Worm (Caenorhabditis elegans) whole organism, young adult: ENCODE measurements around the gene ndua-8.

Experiments
- C06A6.2 ChIP-seq: fragments of 200-800 bp; sonication (Bioruptor generic); conservative IDR thresholded peaks from 2 replicates; pipeline ENCODE4 v1.3.6; 2022; ENCODE audit warnings: missing genetic modification characterization, missing compliant biosample characterization
- F10E7.11 ChIP-seq: sonication (generic microtip); optimal IDR thresholded peaks from 2 replicates; lab custom pipeline; 2017; ENCODE audit warnings: mild to moderate bottlenecking, missing genetic modification characterization, moderate library complexity, missing compliant biosample characterization
- F23B12.7 ChIP-seq: sonication (generic microtip); optimal IDR thresholded peaks from 2 replicates; lab custom pipeline; 2017; ENCODE audit warnings: missing genetic modification characterization, mild to moderate bottlenecking, missing compliant biosample characterization, antibody characterized with exemption, moderate library complexity; ENCODE audit not compliant: insufficient read depth
- F33H1.4 ChIP-seq: fragments of 200-800 bp; sonication (Bioruptor generic); IDR thresholded peaks from 2 replicates; pipeline ENCODE4 v1.3.6; 2022; ENCODE audit warnings: missing genetic modification reagents, missing genetic modification characterization, missing compliant biosample characterization
- F37B4.10 ChIP-seq: fragments of 200-800 bp; sonication (Bioruptor generic); IDR thresholded peaks from 2 replicates; pipeline ENCODE4 v1.3.6; 2022; ENCODE audit warnings: missing genetic modification characterization, missing compliant biosample characterization
- F39B2.1 ChIP-seq: fragments of 200-800 bp; sonication (Bioruptor generic); IDR thresholded peaks from 2 replicates; pipeline ENCODE4 v1.3.6; 2022; ENCODE audit warnings: missing genetic modification reagents, missing genetic modification characterization, missing compliant biosample characterization
- F52B5.7 ChIP-seq: sonication (generic microtip); optimal IDR thresholded peaks from 2 replicates; lab custom pipeline; 2016; ENCODE audit warnings: mild to moderate bottlenecking, missing genetic modification characterization, missing compliant biosample characterization
- F57A8.1 ChIP-seq: fragments of 200-800 bp; sonication (Bioruptor generic); optimal IDR thresholded peaks from 2 replicates; lab custom pipeline; 2018; ENCODE audit warnings: mild to moderate bottlenecking, missing genetic modification characterization, moderate library complexity, missing compliant biosample characterization
- K12H6.12 ChIP-seq: fragments of 200-800 bp; sonication (Bioruptor generic); optimal IDR thresholded peaks from 2 replicates; lab custom pipeline; 2018; ENCODE audit warnings: mild to moderate bottlenecking, missing genetic modification characterization, missing compliant biosample characterization
- ama-1 ChIP-seq, 3 experiments: fragments of 150-350 bp in 1 of 3; sonication (generic microtip) in 2 of 3; optimal IDR thresholded peaks; 2 replicates each; lab custom pipeline; 2014 to 2018; ENCODE audit warnings: missing biosample characterization in 2 of 3, missing genetic modification characterization in 2 of 3, missing genetic modification reagents in 2 of 3
- aptf-2 ChIP-seq: fragments of 200-800 bp; sonication (Bioruptor generic); conservative IDR thresholded peaks from 2 replicates; pipeline ENCODE4 v1.3.6; 2022; ENCODE audit warnings: missing genetic modification reagents, missing genetic modification characterization, missing compliant biosample characterization
- aptf-3 ChIP-seq: fragments of 200-800 bp; sonication (Bioruptor generic); IDR thresholded peaks from 2 replicates; pipeline ENCODE4 v1.3.6; 2022; ENCODE audit warnings: missing genetic modification characterization, missing compliant biosample characterization
- attf-5 ChIP-seq: fragments of 200-800 bp; sonication (Bioruptor generic); optimal IDR thresholded peaks from 2 replicates; lab custom pipeline; 2018; ENCODE audit warnings: mild to moderate bottlenecking, missing genetic modification characterization, missing compliant biosample characterization
- attf-6 ChIP-seq: fragments of 200-800 bp; sonication (Bioruptor generic); IDR thresholded peaks from 2 replicates; pipeline ENCODE4 v1.3.6; 2022; ENCODE audit warnings: missing genetic modification reagents, missing genetic modification characterization, missing compliant biosample characterization
- bed-2 ChIP-seq: fragments of 200-800 bp; sonication (Bioruptor generic); IDR thresholded peaks from 2 replicates; pipeline ENCODE4 v1.3.6; 2022; ENCODE audit warnings: missing genetic modification reagents, missing genetic modification characterization, missing compliant biosample characterization
- cebp-2 ChIP-seq: fragments of 200-800 bp; sonication (Bioruptor generic); IDR thresholded peaks from 2 replicates; pipeline ENCODE4 v1.3.6; 2022; ENCODE audit warnings: missing genetic modification characterization, missing compliant biosample characterization
- ceh-100 ChIP-seq: fragments of 200-800 bp; sonication (Bioruptor generic); IDR thresholded peaks from 2 replicates; pipeline ENCODE4 v1.3.6; 2022; ENCODE audit warnings: missing genetic modification reagents, missing genetic modification characterization, missing compliant biosample characterization
- ceh-79 ChIP-seq: sonication (generic microtip); optimal IDR thresholded peaks from 2 replicates; lab custom pipeline; 2017; ENCODE audit warnings: mild to moderate bottlenecking, missing genetic modification characterization, missing compliant biosample characterization
- chd-7 ChIP-seq: sonication (generic microtip); optimal IDR thresholded peaks from 2 replicates; lab custom pipeline; 2016; ENCODE audit warnings: mild to moderate bottlenecking, missing genetic modification characterization, moderate library complexity, missing compliant biosample characterization
- dpl-1 ChIP-seq: fragments of 150-350 bp; optimal IDR thresholded peaks from 2 replicates; lab custom pipeline; 2014; ENCODE audit warnings: missing biosample characterization, missing genetic modification reagents, missing genetic modification characterization
- egl-18 ChIP-seq: fragments of 200-800 bp; sonication (Bioruptor generic); IDR thresholded peaks from 2 replicates; pipeline ENCODE4 v1.3.6; 2022; ENCODE audit warnings: missing genetic modification reagents, missing genetic modification characterization, missing compliant biosample characterization
- him-1 ChIP-seq: sonication (generic microtip); optimal IDR thresholded peaks from 2 replicates; lab custom pipeline; 2016; ENCODE audit warnings: missing genotype, missing genetic modification reagents, missing genetic modification characterization, missing compliant biosample characterization
- hmg-1.2 ChIP-seq: fragments of 200-800 bp; sonication (Bioruptor generic); IDR thresholded peaks from 2 replicates; pipeline ENCODE4 v1.3.6; 2022; ENCODE audit warnings: missing genetic modification reagents, missing genetic modification characterization, missing compliant biosample characterization
- hsf-1 ChIP-seq: fragments of 200-800 bp; sonication (Bioruptor generic); IDR thresholded peaks from 2 replicates; pipeline ENCODE4 v1.3.6; 2022; ENCODE audit warnings: missing genetic modification reagents, missing genetic modification characterization, missing compliant biosample characterization
- lin-26 ChIP-seq: fragments of 200-800 bp; sonication (Bioruptor generic); IDR thresholded peaks from 2 replicates; pipeline ENCODE4 v1.3.6; 2022; ENCODE audit warnings: missing genetic modification reagents, missing genetic modification characterization, missing compliant biosample characterization
- lin-54 ChIP-seq: fragments of 200-800 bp; sonication (Bioruptor generic); optimal IDR thresholded peaks from 2 replicates; lab custom pipeline; 2018; ENCODE audit warnings: mild to moderate bottlenecking, missing genetic modification characterization, missing compliant biosample characterization
- lir-1 ChIP-seq: fragments of 200-800 bp; sonication (Bioruptor generic); conservative IDR thresholded peaks from 2 replicates; pipeline ENCODE4 v1.3.6; 2022; ENCODE audit warnings: missing genetic modification reagents, missing genetic modification characterization, missing compliant biosample characterization
- mes-4 ChIP-seq: sonication (generic microtip); optimal IDR thresholded peaks from 2 replicates; lab custom pipeline; 2016; ENCODE audit warnings: missing genotype, missing genetic modification characterization, missing compliant biosample characterization
- nfyb-1 ChIP-seq: fragments of 200-800 bp; sonication (Bioruptor generic); IDR thresholded peaks from 2 replicates; pipeline ENCODE4 v1.3.6; 2022; ENCODE audit warnings: missing genetic modification reagents, missing genetic modification characterization, missing compliant biosample characterization
- nhr-27 ChIP-seq: fragments of 200-800 bp; sonication (Bioruptor generic); optimal IDR thresholded peaks from 2 replicates; lab custom pipeline; 2018; ENCODE audit warnings: mild to moderate bottlenecking, missing genetic modification characterization, moderate library complexity, missing compliant biosample characterization
- rcor-1 ChIP-seq: fragments of 200-800 bp; sonication (Bioruptor generic); IDR thresholded peaks from 2 replicates; pipeline ENCODE4 v1.3.6; 2022; ENCODE audit warnings: missing genetic modification reagents, missing genetic modification characterization, missing compliant biosample characterization
- rec-8 ChIP-seq, 2 experiments: sonication (generic microtip); optimal IDR thresholded peaks; 2 replicates each; lab custom pipeline; 2016; ENCODE audit warnings: mild to moderate bottlenecking in 2 of 2, missing genetic modification characterization in 2 of 2, missing genetic modification reagents in 2 of 2, missing genotype in 2 of 2, missing biosample characterization in 1 of 2, missing compliant biosample characterization in 1 of 2, moderate library complexity in 1 of 2
- sdz-38 ChIP-seq: sonication (generic microtip); optimal IDR thresholded peaks from 2 replicates; lab custom pipeline; 2016; ENCODE audit warnings: missing genotype, missing genetic modification characterization, missing compliant biosample characterization
- unc-62 ChIP-seq: fragments of 150-350 bp; optimal IDR thresholded peaks from 2 replicates; lab custom pipeline; 2014; ENCODE audit warnings: missing biosample characterization, missing genetic modification reagents, missing genetic modification characterization
- zfh-2 ChIP-seq: fragments of 200-800 bp; sonication (Bioruptor generic); conservative IDR thresholded peaks from 2 replicates; pipeline ENCODE4 v1.3.6; 2022; ENCODE audit warnings: missing genetic modification reagents, missing genetic modification characterization, missing compliant biosample characterization
- ztf-28 ChIP-seq: fragments of 200-800 bp; sonication (Bioruptor generic); IDR thresholded peaks from 2 replicates; pipeline ENCODE4 v1.3.6; 2022; ENCODE audit warnings: missing genetic modification reagents, missing genetic modification characterization, missing compliant biosample characterization
- ztf-3 ChIP-seq: fragments of 200-800 bp; sonication (Bioruptor generic); optimal IDR thresholded peaks from 2 replicates; lab custom pipeline; 2018; ENCODE audit warnings: mild to moderate bottlenecking, missing genetic modification characterization, missing compliant biosample characterization

The ndua-8 gene

DNA sequence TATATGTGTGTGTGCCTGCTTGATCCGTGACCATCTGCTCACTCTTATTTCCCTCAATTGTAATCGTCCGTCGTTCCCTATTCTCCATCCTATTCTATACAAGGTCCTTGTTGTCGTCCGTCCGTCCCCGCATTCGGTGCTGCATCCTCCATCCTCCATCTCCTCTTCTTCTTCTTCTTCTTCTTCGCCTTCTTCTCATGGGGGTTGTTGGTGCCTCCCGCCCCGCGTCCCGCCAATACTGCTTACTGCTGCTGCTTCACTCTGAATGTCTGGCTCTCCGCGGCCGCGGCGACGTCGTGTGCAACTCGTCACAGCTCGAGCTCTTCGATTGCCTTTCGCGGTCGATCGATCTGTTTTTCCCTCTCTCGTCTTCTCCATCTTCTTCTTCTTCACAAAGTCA, 6.3 kb downstream of the ndua-8 start (continued):
- TF ChIP-seq ztf-3 (GFP tag; lab: Kevin White, UChicago) (no peak), lir-1 (GFP tag; lab: Robert Waterston, UW) (no peak), ama-1 (optimal IDR thresholded peaks at IDR 0.05; lab: Kevin White, UChicago) (no peak), ama-1 (GFP tag; optimal IDR thresholded peaks at IDR 0.05; lab: Kevin White, UChicago) (no peak), dpl-1 (GFP tag; lab: Kevin White, UChicago) (no peak), lin-26 (GFP tag; lab: Robert Waterston, UW) (no peak), C06A6.2 (no peak), zfh-2 (GFP tag; lab: Robert Waterston, UW) (peak; percentile 94), K12H6.12 (peak; percentile 71), mes-4 (tag; lab: Kevin White, UChicago) (no peak), egl-18 (GFP tag; lab: Robert Waterston, UW) (0 out of 2 replicates have a peak, but pooled peaks have one; percentile 18), F57A8.1 (no peak), hmg-1.2 (GFP tag; lab: Robert Waterston, UW) (peak; percentile 25; the same call in 1 of the 2 replicates)
- TF ChIP-seq, all 124 proteins: peak for 7

DNA sequence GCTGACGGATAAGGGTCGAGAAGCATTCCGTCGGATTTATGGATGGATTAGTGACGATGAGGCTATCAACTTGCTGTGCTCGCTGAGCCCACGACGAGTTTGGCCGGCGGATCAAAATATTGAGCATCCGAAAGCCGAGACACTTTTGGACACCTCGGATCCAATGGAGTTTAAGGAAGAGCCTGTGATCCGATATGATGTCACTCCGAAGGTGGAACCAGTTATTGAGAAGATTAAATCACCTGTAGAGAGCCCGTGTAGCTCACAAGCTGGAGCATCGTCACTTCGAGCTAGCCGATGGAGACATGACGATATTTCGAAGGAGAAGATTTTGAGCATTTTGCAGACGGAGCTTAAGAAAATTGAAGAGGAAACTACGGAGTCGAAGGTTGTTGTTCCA, 11.7 kb downstream of the ndua-8 start:
- TF ChIP-seq aptf-2 (GFP tag; lab: Robert Waterston, UW) (no peak), F33H1.4 (GFP tag; lab: Robert Waterston, UW) (no peak), nhr-27 (tag; lab: Kevin White, UChicago) (no peak), F39B2.1 (GFP tag; lab: Robert Waterston, UW) (no peak), ztf-28 (GFP tag; lab: Robert Waterston, UW) (no peak), lin-54 (GFP tag; lab: Kevin White, UChicago) (no peak)

DNA sequence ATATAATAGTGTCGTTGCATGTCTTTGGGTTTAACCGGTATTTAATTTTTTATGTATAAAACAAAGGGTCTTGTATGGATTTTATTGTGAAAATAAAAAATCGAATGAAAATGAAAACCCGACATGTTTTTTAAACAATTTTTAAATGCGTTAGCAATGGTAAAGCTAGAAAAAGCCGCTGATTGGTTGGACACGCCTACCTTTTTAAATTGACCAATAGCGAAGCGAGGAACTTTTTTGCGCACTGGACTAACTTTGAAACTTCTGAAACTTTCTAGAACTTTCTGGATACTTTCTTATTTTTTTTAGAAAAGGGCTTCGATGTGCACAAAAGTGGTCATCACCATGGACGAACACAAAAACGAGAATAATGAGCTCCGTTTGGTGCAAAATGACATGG, 17.4 kb downstream of the ndua-8 start:
- peak; percentile 63; the same call in 1 of the 2 replicates for TF ChIP-seq hsf-1
- no peak for TF ChIP-seq ceh-79
- TF ChIP-seq him-1 (tag; lab: Kevin White, UChicago) = peak; percentile 39
- TF ChIP-seq nfyb-1 (GFP tag; lab: Robert Waterston, UW) = peak; percentile 94
- TF ChIP-seq, all 124 proteins: peak for 3

DNA sequence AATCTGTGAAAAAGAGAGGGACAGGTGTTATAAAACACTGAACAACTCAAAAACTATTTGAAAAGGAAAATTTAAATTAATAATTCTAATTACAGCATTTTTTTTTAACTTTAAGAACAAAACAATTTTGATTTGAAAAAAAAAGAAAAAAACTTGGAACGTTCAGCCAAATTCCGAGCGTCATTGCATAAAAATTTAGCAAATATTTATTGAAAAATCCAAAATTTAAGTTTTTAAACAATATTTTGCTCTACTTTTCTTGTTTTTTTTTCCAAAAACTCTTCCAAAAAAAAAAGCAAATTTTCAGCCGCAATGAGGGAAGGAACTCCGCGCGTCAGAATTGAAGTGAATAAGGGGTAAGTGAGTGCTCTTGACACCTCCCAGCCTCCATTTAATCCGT, 20.8 kb downstream of the ndua-8 start, which contains the start of gene feh-1:
Gene feh-1 (plus strand): TSS at position 301 of the 400 bp plus-strand sequence.
- TF ChIP-seq bed-2 (GFP tag; lab: Robert Waterston, UW) (no peak), ceh-79 (no peak), rec-8 (tag; optimal IDR thresholded peaks at IDR 0.05; lab: Kevin White, UChicago) (no peak), egl-18 (GFP tag; lab: Robert Waterston, UW) (no peak), unc-62 (GFP tag; lab: Kevin White, UChicago) (no peak), zfh-2 (GFP tag; lab: Robert Waterston, UW) (no peak), sdz-38 (tag; lab: Kevin White, UChicago) (no peak), cebp-2 (GFP tag; lab: Robert Waterston, UW) (no peak), F23B12.7 (no peak), attf-6 (GFP tag; lab: Robert Waterston, UW) (no peak), F37B4.10 (GFP tag; lab: Robert Waterston, UW) (no peak), F33H1.4 (GFP tag; lab: Robert Waterston, UW) (no peak), aptf-3 (GFP tag; lab: Robert Waterston, UW) (no peak), F52B5.7 (tag; lab: Kevin White, UChicago) (no peak), attf-5 (GFP tag; lab: Kevin White, UChicago) (no peak), ceh-100 (GFP tag; lab: Robert Waterston, UW) (no peak), chd-7 (no peak), rcor-1 (GFP tag; lab: Robert Waterston, UW) (no peak), F10E7.11 (tag; lab: Kevin White, UChicago) (no peak)
